Worm (Caenorhabditis elegans) whole organism, late embryonic: ENCODE data around the gene rbf-1.

Experiments used
- K02D7.2 ChIP-seq: sonication (generic microtip); optimal IDR thresholded peaks from 2 replicates; lab custom pipeline; 2017; ENCODE audit warnings: mild to moderate bottlenecking, missing genetic modification characterization, missing compliant biosample characterization
- K09A11.1 ChIP-seq: sonication (generic microtip); optimal IDR thresholded peaks from 2 replicates; lab custom pipeline; 2017; ENCODE audit warnings: antibody characterized with exemption, mild to moderate bottlenecking, missing genetic modification characterization, missing compliant biosample characterization; ENCODE audit not compliant: insufficient read depth
- T23F11.4 ChIP-seq: fragments of 200-800 bp; sonication (Bioruptor generic); optimal IDR thresholded peaks from 2 replicates; lab custom pipeline; 2018; ENCODE audit warnings: mild to moderate bottlenecking, missing genetic modification characterization, missing compliant biosample characterization
- Y22D7AL.16 ChIP-seq: sonication (generic microtip); optimal IDR thresholded peaks from 2 replicates; lab custom pipeline; 2016; ENCODE audit warnings: missing genetic modification characterization, missing compliant biosample characterization
- ceh-18 ChIP-seq: sonication (generic microtip); optimal IDR thresholded peaks from 2 replicates; lab custom pipeline; 2016; ENCODE audit warnings: missing genetic modification characterization, missing compliant biosample characterization
- ceh-22 ChIP-seq: sonication (generic microtip); optimal IDR thresholded peaks from 2 replicates; lab custom pipeline; 2017; ENCODE audit warnings: missing biosample characterization, missing genetic modification characterization
- ceh-24 ChIP-seq: sonication (generic microtip); optimal IDR thresholded peaks from 2 replicates; lab custom pipeline; 2016; ENCODE audit warnings: mild to moderate bottlenecking, missing genetic modification characterization, missing compliant biosample characterization
- ceh-30 ChIP-seq: fragments of 150-350 bp; optimal IDR thresholded peaks from 2 replicates; lab custom pipeline; 2014; ENCODE audit warnings: missing biosample characterization, missing genetic modification characterization
- ceh-48 ChIP-seq: sonication (generic microtip); optimal IDR thresholded peaks from 2 replicates; lab custom pipeline; 2016; ENCODE audit warnings: missing genetic modification characterization, inconsistent platforms, missing compliant biosample characterization
- ceh-6 ChIP-seq: fragments of 200-800 bp; sonication (Bioruptor generic); optimal IDR thresholded peaks from 2 replicates; lab custom pipeline; 2018; ENCODE audit warnings: mild to moderate bottlenecking, missing genetic modification characterization, missing compliant biosample characterization
- che-1 ChIP-seq: sonication (generic microtip); optimal IDR thresholded peaks from 2 replicates; lab custom pipeline; 2016; ENCODE audit warnings: mild to moderate bottlenecking, missing genetic modification characterization, missing compliant biosample characterization
- ets-4 ChIP-seq: sonication (generic microtip); optimal IDR thresholded peaks from 2 replicates; lab custom pipeline; 2016; ENCODE audit warnings: missing genetic modification characterization, missing compliant biosample characterization
- fkh-10 ChIP-seq: fragments of 150-350 bp; optimal IDR thresholded peaks from 2 replicates; lab custom pipeline; 2014; ENCODE audit warnings: missing biosample characterization, missing genetic modification reagents, missing genetic modification characterization
- gmeb-2 ChIP-seq: sonication (generic microtip); optimal IDR thresholded peaks from 2 replicates; lab custom pipeline; 2016; ENCODE audit warnings: missing genetic modification characterization, inconsistent platforms, missing compliant biosample characterization
- lim-6 ChIP-seq: sonication (generic microtip); optimal IDR thresholded peaks from 2 replicates; lab custom pipeline; 2016; ENCODE audit warnings: missing genetic modification characterization, missing compliant biosample characterization
- lin-11 ChIP-seq: fragments of 200-800 bp; sonication (Bioruptor generic); optimal IDR thresholded peaks from 2 replicates; lab custom pipeline; 2018; ENCODE audit warnings: mild to moderate bottlenecking, missing genetic modification characterization, missing compliant biosample characterization
- mec-3 ChIP-seq: sonication (generic microtip); optimal IDR thresholded peaks from 2 replicates; lab custom pipeline; 2016; ENCODE audit warnings: borderline replicate concordance, missing genetic modification characterization, missing compliant biosample characterization
- nfya-1 ChIP-seq: sonication (generic microtip); optimal IDR thresholded peaks from 2 replicates; lab custom pipeline; 2017; ENCODE audit warnings: missing genetic modification characterization, mild to moderate bottlenecking, missing compliant biosample characterization, antibody characterized with exemption, moderate library complexity
- npax-4 ChIP-seq: sonication (generic microtip); optimal IDR thresholded peaks from 2 replicates; lab custom pipeline; 2016; ENCODE audit warnings: missing genetic modification characterization, missing compliant biosample characterization
- odd-2 ChIP-seq: sonication (generic microtip); optimal IDR thresholded peaks from 2 replicates; lab custom pipeline; 2017; ENCODE audit warnings: antibody characterized with exemption, mild to moderate bottlenecking, missing genetic modification characterization, missing compliant biosample characterization
- pag-3 ChIP-seq: sonication (generic microtip); optimal IDR thresholded peaks from 2 replicates; lab custom pipeline; 2016; ENCODE audit warnings: missing compliant biosample characterization, missing genetic modification characterization, borderline replicate concordance
- pax-1 ChIP-seq: fragments of 150-350 bp; optimal IDR thresholded peaks from 2 replicates; lab custom pipeline; 2014; ENCODE audit warnings: missing biosample characterization, missing genetic modification characterization
- pha-2 ChIP-seq: sonication (generic microtip); optimal IDR thresholded peaks from 2 replicates; lab custom pipeline; 2017; ENCODE audit warnings: mild to moderate bottlenecking, missing genetic modification characterization, missing compliant biosample characterization
- pros-1 ChIP-seq: fragments of 150-350 bp; optimal IDR thresholded peaks from 2 replicates; lab custom pipeline; 2014; ENCODE audit warnings: missing biosample characterization, missing genetic modification reagents, missing genetic modification characterization
- rnt-1 ChIP-seq: sonication (generic microtip); optimal IDR thresholded peaks from 2 replicates; lab custom pipeline; 2016; ENCODE audit warnings: missing genetic modification characterization, missing compliant biosample characterization
- sdc-2 ChIP-seq: sonication (generic microtip); optimal IDR thresholded peaks from 2 replicates; lab custom pipeline; 2016; ENCODE audit warnings: missing genotype, missing genetic modification characterization, missing compliant biosample characterization
- sox-4 ChIP-seq: sonication (generic microtip); optimal IDR thresholded peaks from 2 replicates; lab custom pipeline; 2017; ENCODE audit warnings: mild to moderate bottlenecking, missing genetic modification characterization, inconsistent platforms, missing compliant biosample characterization
- syd-9 ChIP-seq: sonication (generic microtip); optimal IDR thresholded peaks from 2 replicates; lab custom pipeline; 2016; ENCODE audit warnings: mild to moderate bottlenecking, missing genetic modification characterization, moderate library complexity, missing compliant biosample characterization
- tbx-2 ChIP-seq: sonication (generic microtip); optimal IDR thresholded peaks from 2 replicates; lab custom pipeline; 2016; ENCODE audit warnings: missing genetic modification characterization, missing compliant biosample characterization
- tbx-7 ChIP-seq: sonication (generic microtip); optimal IDR thresholded peaks from 2 replicates; lab custom pipeline; 2016; ENCODE audit warnings: missing genotype, missing genetic modification characterization, missing compliant biosample characterization
- unc-42 ChIP-seq: sonication (generic microtip); optimal IDR thresholded peaks from 2 replicates; lab custom pipeline; 2016; ENCODE audit warnings: missing genotype, missing genetic modification characterization, missing compliant biosample characterization
- unc-55 ChIP-seq: sonication (generic microtip); optimal IDR thresholded peaks from 2 replicates; lab custom pipeline; 2017; ENCODE audit warnings: missing biosample characterization, missing genetic modification reagents, missing genetic modification characterization
- zip-5 ChIP-seq: sonication (generic microtip); optimal IDR thresholded peaks from 2 replicates; lab custom pipeline; 2016; ENCODE audit warnings: missing genetic modification characterization, missing compliant biosample characterization
- ztf-16 ChIP-seq: sonication (generic microtip); optimal IDR thresholded peaks from 2 replicates; lab custom pipeline; 2017; ENCODE audit warnings: missing genetic modification characterization, missing compliant biosample characterization

The rbf-1 gene

ce11 chrIII:6718270-6718669, 42.7 kb downstream of the rbf-1 start, which contains the start of gene F37A4.3:
Gene F37A4.3 (plus strand): TSS chrIII:6718570.
- TF ChIP-seq ceh-30 (tag; lab: Kevin White, UChicago) = no peak
- TF ChIP-seq zip-5 (tag; lab: Kevin White, UChicago) = no peak
- no peak for TF ChIP-seq syd-9 (tag; lab: Kevin White, UChicago)
- no peak for TF ChIP-seq che-1 (tag; lab: Kevin White, UChicago)
- TF ChIP-seq unc-55 (GFP tag; lab: Kevin White, UChicago) = no peak
- no peak for TF ChIP-seq unc-42 (tag; lab: Kevin White, UChicago)
- TF ChIP-seq K02D7.2 (tag; lab: Kevin White, UChicago) = no peak
- TF ChIP-seq gmeb-2 (tag; lab: Kevin White, UChicago) = no peak
- TF ChIP-seq rnt-1 = no peak
- TF ChIP-seq odd-2 (tag; lab: Kevin White, UChicago) = no peak

ce11 chrIII:6722208-6722679, 46.7 kb downstream of the rbf-1 start, which contains the start of the genes bath-41 and F37A4.2:
Gene bath-41 (minus strand): TSS chrIII:6722258.
Gene F37A4.2 (plus strand): TSS chrIII:6722454.
- TF ChIP-seq mec-3 (tag; lab: Kevin White, UChicago) (no peak), nfya-1 (tag; lab: Kevin White, UChicago) (peak; percentile 21)

ce11 chrIII:6723089-6723488, 47.5 kb downstream of the rbf-1 start, which contains the start of gene F37A4.1:
Gene F37A4.1 (plus strand): TSS chrIII:6723389.
- TF ChIP-seq T23F11.4 (GFP tag; lab: Kevin White, UChicago) (no peak), ceh-6 (no peak), pag-3 (no peak), lim-6 (tag; lab: Kevin White, UChicago) (no peak), tbx-7 (tag; lab: Kevin White, UChicago) (no peak), sox-4 (tag; lab: Kevin White, UChicago) (no peak)

- TF ChIP-seq K09A11.1 (tag; lab: Kevin White, UChicago) (no peak), ets-4 (tag; lab: Kevin White, UChicago) (no peak), pha-2 (no peak), ceh-24 (no peak), rnt-1 (no peak), ceh-6 (no peak)
- TF ChIP-seq, all 69 proteins: peak for 0
Measured at ce11 chrIII:6725489-6725888, 49.9 kb downstream of the rbf-1 start, which contains the start of gene wdr-4. Gene wdr-4 (plus strand): TSS chrIII:6725789.

- TF ChIP-seq ceh-22 (no peak), fkh-10 (GFP tag; lab: Kevin White, UChicago) (no peak)
Measured at ce11 chrIII:6730185-6730850, 54.8 kb downstream of the rbf-1 start, which contains the start of the genes Y102E9.5 and odr-4. Gene Y102E9.5 (minus strand): TSS chrIII:6730285. Gene odr-4 (plus strand): TSS chrIII:6730800.

- no peak for TF ChIP-seq ceh-18 (tag; lab: Kevin White, UChicago)
- TF ChIP-seq tbx-2 (tag; lab: Kevin White, UChicago) = no peak
- no peak for TF ChIP-seq sdc-2 (tag; lab: Kevin White, UChicago)
- TF ChIP-seq lin-11 = no peak
- no peak for TF ChIP-seq tbx-7 (tag; lab: Kevin White, UChicago)
Measured at ce11 chrIII:6731285-6731684, 55.7 kb downstream of the rbf-1 start.

ce11 chrIII:6734420-6734819, 58.9 kb downstream of the rbf-1 start, which contains the start of gene Y102E9.3:
Gene Y102E9.3 (minus strand): TSS chrIII:6734520.
- TF ChIP-seq K09A11.1 (tag; lab: Kevin White, UChicago) (no peak), Y22D7AL.16 (no peak), lim-6 (tag; lab: Kevin White, UChicago) (no peak), ceh-22 (no peak), ceh-18 (tag; lab: Kevin White, UChicago) (no peak), nfya-1 (tag; lab: Kevin White, UChicago) (no peak), pros-1 (tag; lab: Kevin White, UChicago) (no peak), npax-4 (tag; lab: Kevin White, UChicago) (no peak), ceh-24 (no peak), ztf-16 (tag; lab: Kevin White, UChicago) (no peak), syd-9 (tag; lab: Kevin White, UChicago) (no peak), pax-1 (tag; lab: Kevin White, UChicago) (no peak), sox-4 (tag; lab: Kevin White, UChicago) (no peak), ceh-48 (tag; lab: Kevin White, UChicago) (no peak), odd-2 (tag; lab: Kevin White, UChicago) (no peak)
- TF ChIP-seq, all 69 proteins: peak for 0
